Worm (Caenorhabditis elegans): ENCODE results near the gene irld-19.

The irld-19 gene

ce11 chrIII:12728149-12728548, 36.0 kb downstream of the irld-19 start:
- TF ChIP-seq ztf-6 (GFP tag; IDR thresholded peaks at IDR 0.05) (no peak), madf-8 (GFP tag; conservative IDR thresholded peaks at IDR 0.05) (no peak), mcd-1 (GFP tag; IDR thresholded peaks at IDR 0.05) (no peak), ceh-79 (tag; optimal IDR thresholded peaks at IDR 0.05) (no peak), aptf-2 (GFP tag; conservative IDR thresholded peaks at IDR 0.05) (no peak), akir-1 (GFP tag; optimal IDR thresholded peaks at IDR 0.05) (no peak), zfh-2 (GFP tag; conservative IDR thresholded peaks at IDR 0.05) (peak; percentile 81), egrh-3 (GFP tag; IDR thresholded peaks at IDR 0.05) (peak; percentile 54; the same call in 1 of the 2 replicates), lin-26 (GFP tag; IDR thresholded peaks at IDR 0.05) (peak; percentile 35; the same call in 1 of the 2 replicates), atf-7 (tag; optimal IDR thresholded peaks at IDR 0.05) (no peak), nhr-179 (tag; optimal IDR thresholded peaks at IDR 0.05) (no peak), attf-5 (GFP tag; optimal IDR thresholded peaks at IDR 0.05) (no peak), zim-3 (tag; optimal IDR thresholded peaks at IDR 0.05) (no peak)

DNA sequence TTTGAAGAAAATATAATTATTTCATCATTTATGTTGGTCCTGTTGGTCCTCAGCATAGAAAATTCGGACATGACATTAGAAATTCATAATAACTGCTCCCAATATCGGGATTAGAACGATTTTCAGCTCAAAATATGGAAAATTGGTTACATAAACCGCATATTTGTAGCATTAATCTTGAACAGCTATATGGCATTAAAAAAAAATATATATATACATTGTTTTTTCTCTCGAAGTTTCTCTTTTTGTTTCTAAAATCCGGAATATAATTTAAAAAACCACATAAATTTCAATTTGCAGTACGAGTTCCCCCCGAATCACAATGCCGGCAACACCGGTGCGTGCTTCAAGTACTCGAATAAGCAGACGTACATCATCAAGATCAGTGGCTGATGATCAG, 49.9 kb downstream of the irld-19 start, which contains the start of gene ssl-1:
TSS of gene ssl-1 (plus strand) at position 301 of the 400 bp plus-strand sequence.
- no peak for TF ChIP-seq egl-44 (GFP tag; IDR thresholded peaks at IDR 0.05)
- TF ChIP-seq nhr-120 (GFP tag; IDR thresholded peaks at IDR 0.05) = no peak
- TF ChIP-seq dpl-1 (GFP tag; optimal IDR thresholded peaks at IDR 0.05) = no peak
- TF ChIP-seq efl-1 (GFP tag; optimal IDR thresholded peaks at IDR 0.05) = no peak
- no peak for TF ChIP-seq snpc-1.1 (tag; optimal IDR thresholded peaks at IDR 0.05; ENCODE audit: insufficient read depth)
- no peak for TF ChIP-seq ceh-100 (GFP tag; IDR thresholded peaks at IDR 0.05)
- TF ChIP-seq Y79H2A.3 (GFP tag; conservative IDR thresholded peaks at IDR 0.05) = no peak
- TF ChIP-seq madf-8 (GFP tag; conservative IDR thresholded peaks at IDR 0.05) = no peak
- no peak for TF ChIP-seq F57A8.1 (GFP tag; optimal IDR thresholded peaks at IDR 0.05)
- TF ChIP-seq F10E7.11 (tag; optimal IDR thresholded peaks at IDR 0.05) = no peak
- TF ChIP-seq sptf-2 (GFP tag; optimal IDR thresholded peaks at IDR 0.05) = no peak
- no peak for TF ChIP-seq nhr-179 (tag; optimal IDR thresholded peaks at IDR 0.05)
- no peak for TF ChIP-seq hmg-1.2 (GFP tag; IDR thresholded peaks at IDR 0.05)
- no peak for TF ChIP-seq hlh-26 (GFP tag; conservative IDR thresholded peaks at IDR 0.05)

DNA sequence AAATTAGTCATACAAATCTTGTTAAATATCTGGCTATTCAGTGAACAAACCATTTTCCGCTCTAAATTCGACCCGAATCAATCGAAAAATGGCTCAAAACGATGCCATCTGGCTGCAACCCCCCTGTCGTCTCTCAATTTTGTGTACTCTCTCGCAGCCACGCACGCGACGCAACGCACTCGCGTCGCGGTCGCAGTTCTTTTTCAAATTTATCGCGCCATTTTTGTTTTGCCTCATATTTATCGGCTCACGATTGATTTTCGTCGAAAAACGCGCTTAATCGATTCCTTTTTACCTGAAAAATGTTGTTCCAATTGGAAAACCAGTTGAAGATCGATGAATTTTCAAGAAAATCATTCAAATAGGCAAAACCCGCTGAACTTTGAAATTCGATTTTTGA, 50.3 kb downstream of the irld-19 start:
- TF ChIP-seq F57A8.1 (GFP tag; optimal IDR thresholded peaks at IDR 0.05) (no peak), hrde-1 (tag; optimal IDR thresholded peaks at IDR 0.05; ENCODE audit: borderline replicate concordance) (peak; percentile 3), lin-54 (GFP tag; optimal IDR thresholded peaks at IDR 0.05) (peak; percentile 63), dox-1 (GFP tag; IDR thresholded peaks at IDR 0.05) (peak; percentile 44; the same call in 1 of the 2 replicates), ama-1 (optimal IDR thresholded peaks at IDR 0.05) (no peak), ama-1 (GFP tag; optimal IDR thresholded peaks at IDR 0.05) (no peak), lsl-1 (GFP tag; optimal IDR thresholded peaks at IDR 0.05) (peak; percentile 32), F33H1.4 (GFP tag; IDR thresholded peaks at IDR 0.05) (no peak), mcd-1 (GFP tag; IDR thresholded peaks at IDR 0.05) (0 out of 2 replicates have a peak, but pooled peaks have one; percentile 15), snpc-1.1 (tag; optimal IDR thresholded peaks at IDR 0.05; ENCODE audit: insufficient read depth) (no peak), hmg-1.2 (GFP tag; IDR thresholded peaks at IDR 0.05) (peak; percentile 95), sptf-2 (GFP tag; optimal IDR thresholded peaks at IDR 0.05) (no peak), gei-17 (GFP tag; optimal IDR thresholded peaks at IDR 0.05) (no peak), him-1 (tag; optimal IDR thresholded peaks at IDR 0.05) (peak; percentile 40), lin-26 (GFP tag; IDR thresholded peaks at IDR 0.05) (no peak), C17E4.6 (GFP tag; IDR thresholded peaks at IDR 0.05) (0 out of 2 replicates have a peak, but pooled peaks have one; percentile 43), madf-3 (GFP tag; IDR thresholded peaks at IDR 0.05) (peak; percentile 98), efl-1 (GFP tag; optimal IDR thresholded peaks at IDR 0.05) (peak; percentile 40), D2030.7 (GFP tag; IDR thresholded peaks at IDR 0.05) (peak; percentile 66), snpc-1.3 (tag; optimal IDR thresholded peaks at IDR 0.05; ENCODE audit: insufficient read depth) (peak; percentile 31), lin-35 (GFP tag; optimal IDR thresholded peaks at IDR 0.05) (peak in 1 of 3 experiments; percentile 9), bed-2 (GFP tag; IDR thresholded peaks at IDR 0.05) (no peak), lin-40 (tag; optimal IDR thresholded peaks at IDR 0.05) (no peak), athp-1 (tag; optimal IDR thresholded peaks at IDR 0.05) (no peak), mel-28 (tag; optimal IDR thresholded peaks at IDR 0.05; ENCODE audit: borderline replicate concordance) (no peak), madf-6 (GFP tag; IDR thresholded peaks at IDR 0.05) (peak; percentile 50; the same call in 1 of the 2 replicates)

All from whole organism, young adult.